Worm (Caenorhabditis elegans) whole organism, L4 larva: ENCODE data around the gene C13G3.1.

ENCODE experiments used
- nhr-11 ChIP-seq: fragments of 150-350 bp; optimal IDR thresholded peaks from 2 replicates; lab custom pipeline; 2014; ENCODE audit warnings: missing biosample characterization, missing genetic modification characterization
- unc-130 ChIP-seq: sonication (generic microtip); optimal IDR thresholded peaks from 2 replicates; lab custom pipeline; 2016; ENCODE audit warnings: missing genetic modification reagents, missing genetic modification characterization, missing compliant biosample characterization

DNA sequence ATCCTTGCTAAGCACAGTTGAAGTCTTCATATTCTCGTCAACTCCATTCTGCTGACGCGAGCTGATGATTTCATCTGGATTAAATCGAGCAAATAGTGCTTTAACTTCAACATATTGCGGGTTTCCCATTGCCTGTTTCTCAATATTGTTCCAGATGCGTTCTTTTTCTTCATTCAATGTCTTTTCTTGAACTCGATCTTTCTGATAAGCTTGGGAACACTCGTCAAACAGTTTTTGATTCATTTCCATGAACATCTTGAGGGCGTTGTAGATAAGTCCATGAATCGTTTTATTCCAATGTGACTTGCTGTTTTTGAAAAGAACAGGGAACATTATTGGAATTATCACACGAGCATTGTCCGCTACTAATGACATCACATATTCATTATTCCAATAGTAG, 15.5 kb upstream of the C13G3.1 start:
- no peak for TF ChIP-seq nhr-11 (tag; lab: Kevin White, UChicago)
- no peak for TF ChIP-seq unc-130 (GFP tag; lab: Kevin White, UChicago)
